Fruit fly (Drosophila melanogaster): Measurements from ENCODE around the gene topi.

DNA sequence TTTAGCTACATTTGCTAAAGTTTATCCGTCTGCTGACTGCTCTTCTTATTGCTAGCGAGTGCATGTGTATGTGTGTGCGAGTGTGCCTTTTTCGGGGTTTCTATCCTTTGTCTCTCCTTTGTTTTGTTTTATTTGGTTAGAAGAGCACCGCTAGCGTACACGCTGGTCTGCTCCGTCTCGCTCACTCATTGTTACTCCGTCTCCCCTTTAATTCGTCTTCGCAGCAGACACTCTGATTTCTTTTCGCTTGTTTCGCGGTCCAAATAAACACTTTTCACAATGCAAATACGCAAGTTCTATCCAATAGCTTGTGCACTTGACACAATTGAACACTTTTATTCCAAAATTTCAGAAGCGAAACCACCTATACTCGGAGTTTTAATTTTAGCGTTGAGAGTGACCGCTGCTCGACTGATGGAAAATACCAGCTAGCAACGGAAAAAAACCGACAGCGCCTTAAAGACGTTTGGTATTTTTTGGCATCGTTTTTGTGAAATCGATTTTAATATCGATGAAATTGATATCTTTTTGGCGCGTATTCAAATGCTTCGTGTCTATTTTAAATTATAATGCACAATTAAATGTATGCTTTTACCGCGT lies 34.1 kb downstream of the topi start, which contains the start of gene FBXO11:
- TF ChIP-seq CG8478 (optimal IDR thresholded peaks at IDR 0.05) (no peak), CTCF (optimal IDR thresholded peaks at IDR 0.05) (no peak)
